Worm (Caenorhabditis elegans) whole organism, L2 larva: ENCODE data around the gene srj-11.

Experiments used
- F13H6.1 ChIP-seq: sonication (generic microtip); optimal IDR thresholded peaks from 2 replicates; lab custom pipeline; 2016; ENCODE audit warnings: missing genetic modification characterization, missing compliant biosample characterization
- alr-1 ChIP-seq: fragments of 150-350 bp; optimal IDR thresholded peaks from 2 replicates; lab custom pipeline; 2014; ENCODE audit warnings: missing biosample characterization, missing genetic modification characterization
- aly-2 ChIP-seq: fragments of 150-350 bp; optimal IDR thresholded peaks from 2 replicates; lab custom pipeline; 2014; ENCODE audit warnings: missing biosample characterization, missing genetic modification characterization
- crh-2 ChIP-seq: sonication (generic microtip); optimal IDR thresholded peaks from 2 replicates; lab custom pipeline; 2017; ENCODE audit warnings: missing biosample characterization, missing genetic modification characterization
- egl-27 ChIP-seq: sonication (generic microtip); optimal IDR thresholded peaks from 3 replicates; lab custom pipeline; 2017; ENCODE audit warnings: missing biosample characterization, missing genetic modification reagents, missing genetic modification characterization
- elt-1 ChIP-seq: fragments of 150-350 bp; optimal IDR thresholded peaks from 2 replicates; lab custom pipeline; 2014; ENCODE audit warnings: missing biosample characterization, missing genetic modification characterization
- lin-39 ChIP-seq: fragments of 150-350 bp; optimal IDR thresholded peaks from 2 replicates; lab custom pipeline; 2014; ENCODE audit warnings: missing biosample characterization, missing genetic modification reagents, missing genetic modification characterization
- nhr-23 ChIP-seq: fragments of 150-350 bp; optimal IDR thresholded peaks from 2 replicates; lab custom pipeline; 2014; ENCODE audit warnings: missing biosample characterization, missing genetic modification reagents, missing genetic modification characterization
- sma-3 ChIP-seq: sonication (generic microtip); optimal IDR thresholded peaks from 2 replicates; lab custom pipeline; 2016; ENCODE audit warnings: missing genetic modification reagents, missing genetic modification characterization, missing compliant biosample characterization
- unc-55 ChIP-seq: fragments of 150-350 bp; sonication (generic microtip); optimal IDR thresholded peaks from 3 replicates; lab custom pipeline; 2014; ENCODE audit warnings: missing biosample characterization, missing genetic modification reagents, missing genetic modification characterization
- unc-62 ChIP-seq: fragments of 150-350 bp; optimal IDR thresholded peaks from 2 replicates; lab custom pipeline; 2014; ENCODE audit warnings: missing biosample characterization, missing genetic modification reagents, missing genetic modification characterization

DNA sequence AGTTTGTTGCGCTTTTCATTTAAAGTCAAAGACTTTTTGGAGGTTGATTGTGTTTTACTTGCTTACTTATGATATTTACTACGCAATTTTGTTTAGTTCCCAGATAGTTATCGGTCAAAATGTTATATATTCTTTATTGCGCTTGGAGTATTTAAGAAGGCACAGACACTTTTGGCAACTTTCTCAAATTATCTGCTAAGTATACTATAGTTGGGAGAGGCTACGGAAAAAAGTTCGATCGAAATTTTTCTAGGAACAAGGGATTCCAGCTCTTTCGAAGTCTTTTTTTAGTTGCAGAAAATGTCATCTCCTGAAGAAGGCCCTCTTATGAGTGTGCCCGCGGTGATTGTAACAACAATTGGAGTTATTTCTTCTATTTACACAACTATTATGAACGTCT is 18.9 kb downstream of the srj-11 start, which contains the start of gene srbc-5:
- TF ChIP-seq unc-62 (GFP tag; lab: Kevin White, UChicago), result no peak
- TF ChIP-seq F13H6.1 (tag; lab: Kevin White, UChicago), result no peak
- no peak for TF ChIP-seq aly-2
- TF ChIP-seq egl-27 (tag; lab: Kevin White, UChicago), result no peak
- no peak for TF ChIP-seq nhr-23 (tag; lab: Kevin White, UChicago)
- no peak for TF ChIP-seq crh-2 (tag; lab: Kevin White, UChicago)
- no peak for TF ChIP-seq lin-39 (tag; lab: Kevin White, UChicago)
- no peak for TF ChIP-seq elt-1 (tag; lab: Kevin White, UChicago)
- no peak for TF ChIP-seq unc-55 (GFP tag; lab: Kevin White, UChicago)
- no peak for TF ChIP-seq alr-1 (tag; lab: Kevin White, UChicago)
- no peak for TF ChIP-seq sma-3 (GFP tag; lab: Kevin White, UChicago)
